Worm (Caenorhabditis elegans) whole organism, mixed stage, embryonic: ENCODE data around the gene T02H6.5.

Source experiments
- M03D4.4 ChIP-seq: sonication (generic microtip); optimal IDR thresholded peaks from 2 replicates; lab custom pipeline; 2017; ENCODE audit warnings: mild to moderate bottlenecking, missing genetic modification characterization, missing compliant biosample characterization
- blmp-1 ChIP-seq: fragments of 150-350 bp; optimal IDR thresholded peaks from 2 replicates; lab custom pipeline; 2014; ENCODE audit warnings: missing biosample characterization, missing genetic modification characterization
- ceh-39 ChIP-seq: fragments of 150-350 bp; optimal IDR thresholded peaks from 2 replicates; lab custom pipeline; 2014; ENCODE audit warnings: missing biosample characterization, missing genetic modification characterization
- ceh-43 ChIP-seq: fragments of 200-800 bp; sonication (Bioruptor generic); optimal IDR thresholded peaks from 2 replicates; lab custom pipeline; 2018; ENCODE audit warnings: mild to moderate bottlenecking, missing genetic modification characterization, moderate library complexity, missing compliant biosample characterization
- cnd-1 ChIP-seq: fragments of 200-800 bp; sonication (Bioruptor generic); optimal IDR thresholded peaks from 2 replicates; lab custom pipeline; 2018; ENCODE audit warnings: mild to moderate bottlenecking, missing genetic modification characterization, missing compliant biosample characterization
- drap-1 ChIP-seq: fragments of 200-800 bp; sonication (Bioruptor generic); optimal IDR thresholded peaks from 3 replicates; lab custom pipeline; 2018; ENCODE audit warnings: mild to moderate bottlenecking, missing genetic modification characterization, missing compliant biosample characterization
- elt-1 ChIP-seq: sonication (generic microtip); optimal IDR thresholded peaks from 2 replicates; lab custom pipeline; 2017; ENCODE audit warnings: missing genetic modification characterization, mild to moderate bottlenecking, missing compliant biosample characterization, antibody characterized with exemption, moderate library complexity, borderline replicate concordance; ENCODE audit not compliant: insufficient read depth
- elt-3 ChIP-seq: fragments of 150-350 bp; optimal IDR thresholded peaks from 2 replicates; lab custom pipeline; 2014; ENCODE audit warnings: missing biosample characterization, missing genetic modification characterization
- flh-1 ChIP-seq: fragments of 200-800 bp; sonication (Bioruptor generic); optimal IDR thresholded peaks from 2 replicates; lab custom pipeline; 2018; ENCODE audit warnings: mild to moderate bottlenecking, missing genetic modification characterization, moderate library complexity, missing compliant biosample characterization
- ham-2 ChIP-seq: fragments of 200-800 bp; sonication (Bioruptor generic); optimal IDR thresholded peaks from 2 replicates; lab custom pipeline; 2018; ENCODE audit warnings: mild to moderate bottlenecking, missing genetic modification characterization, missing compliant biosample characterization
- hlh-1 ChIP-seq: fragments of 150-350 bp; optimal IDR thresholded peaks from 2 replicates; lab custom pipeline; 2014; ENCODE audit warnings: missing biosample characterization, missing genetic modification reagents, missing genetic modification characterization
- lin-13 ChIP-seq: fragments of 150-350 bp; optimal IDR thresholded peaks from 2 replicates; lab custom pipeline; 2014; ENCODE audit warnings: missing biosample characterization, missing genetic modification characterization
- lin-32 ChIP-seq: fragments of 200-800 bp; sonication (Bioruptor generic); optimal IDR thresholded peaks from 2 replicates; lab custom pipeline; 2018; ENCODE audit warnings: mild to moderate bottlenecking, missing genetic modification characterization, missing compliant biosample characterization
- lsy-2 ChIP-seq: fragments of 150-350 bp; optimal IDR thresholded peaks from 2 replicates; lab custom pipeline; 2014; ENCODE audit warnings: missing biosample characterization, missing genetic modification characterization
- mab-5 ChIP-seq: fragments of 150-350 bp; optimal IDR thresholded peaks from 2 replicates; lab custom pipeline; 2014; ENCODE audit warnings: missing biosample characterization, missing genetic modification characterization
- mls-2 ChIP-seq: sonication (generic microtip); optimal IDR thresholded peaks from 2 replicates; lab custom pipeline; 2016; ENCODE audit warnings: mild to moderate bottlenecking, missing genetic modification characterization, moderate library complexity, missing compliant biosample characterization
- nhr-2 ChIP-seq: fragments of 150-350 bp; optimal IDR thresholded peaks from 2 replicates; lab custom pipeline; 2014; ENCODE audit warnings: missing biosample characterization, missing genetic modification characterization
- nhr-237 ChIP-seq: fragments of 150-350 bp; optimal IDR thresholded peaks from 2 replicates; lab custom pipeline; 2014; ENCODE audit warnings: missing biosample characterization, missing genetic modification characterization
- nhr-28 ChIP-seq: fragments of 150-350 bp; optimal IDR thresholded peaks from 2 replicates; lab custom pipeline; 2014; ENCODE audit warnings: missing biosample characterization, missing genetic modification characterization
- nhr-76 ChIP-seq: sonication (generic microtip); optimal IDR thresholded peaks from 2 replicates; lab custom pipeline; 2017; ENCODE audit warnings: missing biosample characterization, missing genetic modification characterization
- pha-4 ChIP-seq: fragments of 150-350 bp; optimal IDR thresholded peaks from 2 replicates; lab custom pipeline; 2018; ENCODE audit warnings: missing biosample characterization, missing genetic modification reagents, missing genetic modification characterization
- sem-2 ChIP-seq: fragments of 200-800 bp; sonication (Bioruptor generic); optimal IDR thresholded peaks from 2 replicates; lab custom pipeline; 2018; ENCODE audit warnings: mild to moderate bottlenecking, missing genetic modification characterization, missing compliant biosample characterization
- snpc-4 ChIP-seq: fragments of 150-350 bp; optimal IDR thresholded peaks from 2 replicates; lab custom pipeline; 2014; ENCODE audit warnings: missing biosample characterization, missing genetic modification characterization
- sptf-1 ChIP-seq: sonication (generic microtip); optimal IDR thresholded peaks from 2 replicates; lab custom pipeline; 2017; ENCODE audit warnings: mild to moderate bottlenecking, missing genetic modification characterization, moderate library complexity, missing compliant biosample characterization
- tbx-8 ChIP-seq: fragments of 200-800 bp; sonication (Bioruptor generic); optimal IDR thresholded peaks from 2 replicates; lab custom pipeline; 2018; ENCODE audit warnings: mild to moderate bottlenecking, missing genetic modification characterization, moderate library complexity, missing compliant biosample characterization
- unc-120 ChIP-seq: sonication (generic microtip); optimal IDR thresholded peaks from 2 replicates; lab custom pipeline; 2017; ENCODE audit warnings: missing genetic modification characterization, missing compliant biosample characterization; ENCODE audit not compliant: poor library complexity, severe bottlenecking
- unc-39 ChIP-seq: fragments of 150-350 bp; optimal IDR thresholded peaks from 2 replicates; lab custom pipeline; 2014; ENCODE audit warnings: missing biosample characterization, missing genetic modification characterization
- unc-62 ChIP-seq: fragments of 150-350 bp; optimal IDR thresholded peaks from 2 replicates; lab custom pipeline; 2014; ENCODE audit warnings: missing biosample characterization, missing genetic modification reagents, missing genetic modification characterization
- zip-8 ChIP-seq: fragments of 150-350 bp; optimal IDR thresholded peaks from 2 replicates; lab custom pipeline; 2014; ENCODE audit warnings: missing biosample characterization, missing genetic modification characterization
- ztf-11 ChIP-seq: fragments of 150-350 bp; optimal IDR thresholded peaks from 2 replicates; lab custom pipeline; 2014; ENCODE audit warnings: missing biosample characterization, missing genetic modification characterization

The T02H6.5 gene

DNA sequence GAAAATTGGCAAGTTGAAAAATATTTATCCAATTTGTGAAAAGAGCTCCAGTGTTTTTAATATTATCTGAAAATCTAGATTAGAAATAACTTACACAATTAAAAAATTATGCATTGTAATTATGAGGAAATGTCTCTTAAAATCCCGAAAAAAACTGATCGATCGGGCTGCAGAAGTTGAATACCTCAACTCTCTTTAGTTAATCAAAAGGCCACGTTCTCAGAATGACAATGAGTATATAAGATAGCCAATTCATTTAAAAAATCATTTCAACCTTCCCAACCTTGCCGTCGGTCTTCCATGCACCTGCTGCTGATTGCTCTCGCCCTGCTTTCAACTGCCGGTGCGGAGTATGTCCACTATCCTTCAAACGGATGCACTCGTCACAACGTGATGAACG is 4.8 kb downstream of the T02H6.5 start, which contains the start of gene T02H6.4:
Gene T02H6.4 (plus strand): TSS at position 301 of the 400 bp plus-strand sequence.
- TF ChIP-seq unc-120 (tag; lab: Kevin White, UChicago) (no peak), ceh-43 (GFP tag; lab: Kevin White, UChicago) (no peak), tbx-8 (GFP tag; lab: Kevin White, UChicago) (no peak), unc-62 (GFP tag; lab: Kevin White, UChicago) (no peak), sem-2 (GFP tag; lab: Kevin White, UChicago) (no peak)
- TF ChIP-seq, all 35 proteins: peak for 0

DNA sequence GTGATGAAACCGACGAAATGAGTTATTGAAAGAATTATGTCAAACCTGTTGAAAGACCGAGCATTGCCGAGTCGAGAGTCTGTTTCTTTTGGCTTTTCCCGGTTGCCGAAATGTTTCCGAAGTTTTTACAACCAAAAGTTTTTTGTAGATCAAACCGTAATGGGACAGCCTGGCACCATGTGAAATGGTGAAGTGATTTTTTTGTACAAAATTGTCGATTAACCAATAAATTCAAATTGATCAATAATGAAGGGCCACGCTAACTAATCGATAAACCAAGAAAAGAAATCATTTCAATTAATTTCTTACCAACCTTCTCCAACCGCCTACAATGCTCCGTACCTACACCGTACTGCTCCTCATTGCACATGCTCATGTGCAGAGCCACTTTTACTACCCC is 6.6 kb downstream of the T02H6.5 start, which contains the start of gene T02H6.3:
Gene T02H6.3 (plus strand): TSS at position 301 of the 400 bp plus-strand sequence.
- TF ChIP-seq lsy-2 (tag; lab: Kevin White, UChicago), result no peak
- TF ChIP-seq hlh-1 (tag; lab: Kevin White, UChicago), result no peak
- no peak for TF ChIP-seq flh-1 (GFP tag; lab: Kevin White, UChicago)
- no peak for TF ChIP-seq ceh-39 (tag; lab: Kevin White, UChicago)
- TF ChIP-seq ham-2 (GFP tag; lab: Kevin White, UChicago), result no peak
- no peak for TF ChIP-seq pha-4 (tag; lab: Kevin White, UChicago)
- no peak for TF ChIP-seq mab-5 (tag; lab: Kevin White, UChicago)
- no peak for TF ChIP-seq ceh-43 (GFP tag; lab: Kevin White, UChicago)
- no peak for TF ChIP-seq nhr-2 (tag; lab: Kevin White, UChicago)
- no peak for TF ChIP-seq mls-2
- TF ChIP-seq unc-120 (tag; lab: Kevin White, UChicago), result no peak
- TF ChIP-seq unc-39 (tag; lab: Kevin White, UChicago), result no peak
- TF ChIP-seq lin-13 (tag; lab: Kevin White, UChicago), result no peak
- no peak for TF ChIP-seq elt-1 (tag; lab: Kevin White, UChicago)
- TF ChIP-seq nhr-76 (tag; lab: Kevin White, UChicago), result no peak
- no peak for TF ChIP-seq zip-8 (tag; lab: Kevin White, UChicago)
- no peak for TF ChIP-seq cnd-1 (tag; lab: Kevin White, UChicago)
- no peak for TF ChIP-seq sptf-1 (tag; lab: Kevin White, UChicago)

DNA sequence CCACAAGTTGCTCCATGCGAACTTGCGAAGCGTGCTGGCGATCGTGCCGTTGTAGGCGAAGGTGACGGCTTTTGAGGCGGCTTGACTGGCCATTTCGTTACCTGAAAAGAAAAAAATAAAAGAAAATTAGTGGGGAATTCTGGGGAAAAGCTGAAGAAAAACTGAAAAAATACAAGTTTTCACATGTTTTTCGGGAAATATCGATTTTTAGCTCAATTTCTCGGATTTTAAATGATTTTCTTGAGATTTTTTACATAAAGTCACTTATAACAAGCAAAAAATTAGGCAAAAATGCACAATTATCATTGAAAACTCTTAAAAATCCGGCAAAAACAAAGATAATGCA is 16.1 kb downstream of the T02H6.5 start, which contains the start of gene T02H6.11:
Gene T02H6.11 (minus strand): TSS at position 101 of the 346 bp plus-strand sequence.
- TF ChIP-seq lin-13 (tag; lab: Kevin White, UChicago) (no peak), ham-2 (GFP tag; lab: Kevin White, UChicago) (no peak)

DNA sequence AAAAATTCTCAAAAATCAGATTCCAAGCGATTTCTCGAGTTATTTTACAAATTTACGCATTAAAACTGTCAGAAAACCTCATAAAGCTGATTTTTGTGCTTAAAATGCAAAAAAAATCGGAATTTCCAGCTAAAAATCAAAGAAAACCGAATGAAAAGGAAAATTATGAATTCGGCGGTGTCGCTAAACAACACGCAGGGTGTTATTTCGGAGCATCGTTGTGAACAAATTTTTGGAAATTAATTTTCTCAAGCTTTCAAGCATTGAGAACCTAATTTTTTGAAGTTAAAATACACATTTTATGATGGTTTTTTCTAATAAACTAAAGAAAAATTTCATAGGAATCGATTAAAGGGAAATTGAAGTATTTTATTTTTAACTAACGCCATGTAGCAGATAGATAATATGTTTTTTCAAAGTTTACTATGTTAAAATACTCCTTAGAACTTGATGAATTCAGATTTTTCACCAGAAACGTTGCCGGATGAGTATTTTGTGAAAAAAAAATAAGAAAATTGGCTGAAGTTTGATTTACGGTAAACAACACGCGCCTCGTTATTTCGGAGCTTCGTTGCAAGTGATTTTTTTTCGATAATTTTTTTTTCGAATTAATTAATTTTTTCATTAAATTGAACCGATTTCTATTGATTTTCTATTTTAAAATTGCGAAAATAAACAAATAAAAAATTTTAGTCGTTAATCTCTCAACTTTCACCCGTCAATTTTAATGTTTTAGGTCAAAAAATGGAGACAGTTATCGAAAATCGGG is 16.6 kb downstream of the T02H6.5 start, which contains the start of gene thoc-1:
Gene thoc-1 (plus strand): TSS at position 737 of the 769 bp plus-strand sequence.
- TF ChIP-seq lsy-2 (tag; lab: Kevin White, UChicago) (no peak), ham-2 (GFP tag; lab: Kevin White, UChicago) (no peak), sem-2 (GFP tag; lab: Kevin White, UChicago) (no peak), sptf-1 (tag; lab: Kevin White, UChicago) (no peak), mab-5 (tag; lab: Kevin White, UChicago) (no peak), cnd-1 (tag; lab: Kevin White, UChicago) (no peak), snpc-4 (tag; lab: Kevin White, UChicago) (no peak), ztf-11 (tag; lab: Kevin White, UChicago) (no peak), pha-4 (tag; lab: Kevin White, UChicago) (no peak), flh-1 (GFP tag; lab: Kevin White, UChicago) (no peak), mls-2 (no peak)
- TF ChIP-seq, all 35 proteins: peak for 0

DNA sequence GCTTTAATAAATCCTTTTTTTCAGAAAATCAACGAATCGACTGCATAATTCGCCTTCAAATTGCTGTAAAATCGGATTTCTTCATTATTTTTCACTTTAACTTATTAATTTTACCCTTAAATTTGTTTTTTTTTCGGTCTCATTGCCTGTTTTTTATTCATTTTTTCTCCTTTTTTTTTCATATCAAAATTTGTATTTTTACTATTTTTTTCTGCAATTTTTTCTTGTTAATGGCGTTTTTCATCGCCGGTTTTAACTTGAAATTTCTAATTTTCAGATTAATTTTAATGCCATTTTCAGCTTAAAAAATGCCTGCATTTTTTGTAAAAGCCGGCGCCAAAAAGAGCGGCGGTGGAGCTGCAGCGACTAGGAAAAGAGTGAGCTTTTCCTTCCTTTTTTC is 24.2 kb downstream of the T02H6.5 start, which contains the start of gene T02H6.1:
Gene T02H6.1 (plus strand): TSS at position 301 of the 400 bp plus-strand sequence.
- no peak for TF ChIP-seq mab-5 (tag; lab: Kevin White, UChicago)
- no peak for TF ChIP-seq unc-62 (GFP tag; lab: Kevin White, UChicago)
- TF ChIP-seq mls-2, result no peak
- TF ChIP-seq nhr-28 (tag; lab: Kevin White, UChicago), result no peak
- TF ChIP-seq nhr-237 (tag; lab: Kevin White, UChicago), result no peak
- no peak for TF ChIP-seq lsy-2 (tag; lab: Kevin White, UChicago)
- no peak for TF ChIP-seq pha-4 (tag; lab: Kevin White, UChicago)
- no peak for TF ChIP-seq ceh-39 (tag; lab: Kevin White, UChicago)
- TF ChIP-seq sem-2 (GFP tag; lab: Kevin White, UChicago), result no peak
- TF ChIP-seq zip-8 (tag; lab: Kevin White, UChicago), result no peak
- no peak for TF ChIP-seq drap-1 (GFP tag; lab: Kevin White, UChicago)
- TF ChIP-seq lin-13 (tag; lab: Kevin White, UChicago), result no peak
- TF ChIP-seq elt-1 (tag; lab: Kevin White, UChicago), result no peak
- TF ChIP-seq ceh-43 (GFP tag; lab: Kevin White, UChicago), result no peak
- TF ChIP-seq nhr-2 (tag; lab: Kevin White, UChicago), result no peak
- TF ChIP-seq lin-32 (GFP tag; lab: Kevin White, UChicago), result no peak
- TF ChIP-seq elt-3, result no peak
- TF ChIP-seq M03D4.4, result no peak
- no peak for TF ChIP-seq blmp-1 (tag; lab: Kevin White, UChicago)
